Worm (Caenorhabditis elegans) whole organism, mixed stage, embryonic: ENCODE measurements around the gene H03G16.7.

Experiments used
- lin-13 ChIP-seq: fragments of 150-350 bp; optimal IDR thresholded peaks from 2 replicates; lab custom pipeline; 2014; ENCODE audit warnings: missing biosample characterization, missing genetic modification characterization
- lsy-2 ChIP-seq: fragments of 150-350 bp; optimal IDR thresholded peaks from 2 replicates; lab custom pipeline; 2014; ENCODE audit warnings: missing biosample characterization, missing genetic modification characterization
- nhr-12 ChIP-seq: fragments of 150-350 bp; optimal IDR thresholded peaks from 2 replicates; lab custom pipeline; 2014; ENCODE audit warnings: missing biosample characterization, missing genetic modification characterization
- nhr-237 ChIP-seq: fragments of 150-350 bp; optimal IDR thresholded peaks from 2 replicates; lab custom pipeline; 2014; ENCODE audit warnings: missing biosample characterization, missing genetic modification characterization
- pha-4 ChIP-seq: fragments of 150-350 bp; optimal IDR thresholded peaks from 2 replicates; lab custom pipeline; 2018; ENCODE audit warnings: missing biosample characterization, missing genetic modification reagents, missing genetic modification characterization
- sem-2 ChIP-seq: fragments of 200-800 bp; sonication (Bioruptor generic); optimal IDR thresholded peaks from 2 replicates; lab custom pipeline; 2018; ENCODE audit warnings: mild to moderate bottlenecking, missing genetic modification characterization, missing compliant biosample characterization
- snpc-4 ChIP-seq: fragments of 150-350 bp; optimal IDR thresholded peaks from 2 replicates; lab custom pipeline; 2014; ENCODE audit warnings: missing biosample characterization, missing genetic modification characterization
- sptf-1 ChIP-seq: sonication (generic microtip); optimal IDR thresholded peaks from 2 replicates; lab custom pipeline; 2017; ENCODE audit warnings: mild to moderate bottlenecking, missing genetic modification characterization, moderate library complexity, missing compliant biosample characterization
- unc-39 ChIP-seq: fragments of 150-350 bp; optimal IDR thresholded peaks from 2 replicates; lab custom pipeline; 2014; ENCODE audit warnings: missing biosample characterization, missing genetic modification characterization
- unc-62 ChIP-seq: fragments of 150-350 bp; optimal IDR thresholded peaks from 2 replicates; lab custom pipeline; 2014; ENCODE audit warnings: missing biosample characterization, missing genetic modification reagents, missing genetic modification characterization
- ztf-11 ChIP-seq: fragments of 150-350 bp; optimal IDR thresholded peaks from 2 replicates; lab custom pipeline; 2014; ENCODE audit warnings: missing biosample characterization, missing genetic modification characterization

DNA sequence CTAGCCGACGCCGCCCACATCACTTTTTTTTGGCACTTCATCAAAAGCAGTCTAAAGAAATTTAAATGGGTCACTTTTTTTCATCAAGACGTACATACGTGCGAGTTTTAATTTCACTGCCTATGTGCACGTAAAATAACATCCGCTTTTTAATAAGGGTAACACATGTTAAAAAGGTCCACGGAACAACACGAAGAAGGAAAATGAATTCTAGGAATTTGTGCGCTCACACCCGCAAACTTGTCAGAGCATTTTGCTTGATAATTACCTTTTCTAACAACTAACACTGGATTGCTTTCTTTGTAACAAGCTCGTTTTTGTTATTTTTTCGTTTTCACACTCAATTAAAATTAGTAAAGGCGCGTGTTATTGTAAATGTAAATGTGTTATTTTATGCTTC, 47.1 kb downstream of the H03G16.7 start:
- TF ChIP-seq lin-13 (tag; lab: Kevin White, UChicago) (no peak), pha-4 (no peak), unc-39 (tag; lab: Kevin White, UChicago) (no peak), nhr-12 (tag; lab: Kevin White, UChicago) (no peak), lsy-2 (tag; lab: Kevin White, UChicago) (no peak), unc-62 (GFP tag; lab: Kevin White, UChicago) (no peak), ztf-11 (tag; lab: Kevin White, UChicago) (no peak), sptf-1 (no peak), sem-2 (GFP tag; lab: Kevin White, UChicago) (no peak), snpc-4 (tag; lab: Kevin White, UChicago) (no peak), nhr-237 (tag; lab: Kevin White, UChicago) (no peak)
